Fruit fly (Drosophila melanogaster) whole organism, adult: Measurements from ENCODE around the gene Msp300.
A peak's percentile ranks its signal among the peaks of the same experiment; 100 is the strongest.

ENCODE experiments used
- CG11617 ChIP-seq: fragments of 200-800 bp; sonication (Bioruptor generic); optimal IDR thresholded peaks from 2 replicates; lab custom pipeline; 2017; ENCODE audit warnings: mild to moderate bottlenecking, missing biosample characterization, missing genetic modification reagents, missing genetic modification characterization
- CG14711 ChIP-seq: fragments of 200-800 bp; sonication (Bioruptor generic); optimal IDR thresholded peaks from 2 replicates; lab custom pipeline; 2018; ENCODE audit warnings: missing biosample characterization, mild to moderate bottlenecking, missing genetic modification characterization, moderate library complexity
- CG5204 ChIP-seq: fragments of 200-800 bp; sonication (Bioruptor generic); optimal IDR thresholded peaks from 2 replicates; lab custom pipeline; 2016; ENCODE audit warnings: missing biosample characterization, missing genetic modification characterization
- CG7045 ChIP-seq: fragments of 200-800 bp; sonication (Bioruptor generic); optimal IDR thresholded peaks from 2 replicates; lab custom pipeline; 2017; ENCODE audit warnings: missing biosample characterization, mild to moderate bottlenecking, missing genetic modification characterization
- Mnt ChIP-seq: fragments of 200-800 bp; sonication (Bioruptor generic); optimal IDR thresholded peaks from 2 replicates; lab custom pipeline; 2016; ENCODE audit warnings: missing biosample characterization, mild to moderate bottlenecking, missing genetic modification characterization
- bab1 ChIP-seq: fragments of 200-800 bp; sonication (Bioruptor generic); optimal IDR thresholded peaks from 3 replicates; lab custom pipeline; 2019; ENCODE audit warnings: missing biosample characterization, mild to moderate bottlenecking, missing genetic modification characterization, moderate library complexity
- cic ChIP-seq: fragments of 200-800 bp; sonication (Bioruptor generic); optimal IDR thresholded peaks from 2 replicates; lab custom pipeline; 2017; ENCODE audit warnings: missing biosample characterization, mild to moderate bottlenecking, missing genetic modification characterization, moderate library complexity
- cnc ChIP-seq, 2 experiments: fragments of >200 bp; optimal IDR thresholded peaks; 2 replicates each; lab custom pipeline; 2017
- kay ChIP-seq: fragments of 200-800 bp; sonication (Bioruptor generic); peaks from one replicate; lab custom pipeline; 2016; ENCODE audit warnings: missing biosample characterization, missing genetic modification characterization, borderline replicate concordance
- ovo ChIP-seq: fragments of 200-800 bp; sonication (Bioruptor generic); optimal IDR thresholded peaks from 2 replicates; lab custom pipeline; 2016; ENCODE audit warnings: missing biosample characterization, missing genetic modification characterization
- tj ChIP-seq: fragments of 200-800 bp; sonication (Bioruptor generic); optimal IDR thresholded peaks from 3 replicates; lab custom pipeline; 2017; ENCODE audit warnings: missing biosample characterization, mild to moderate bottlenecking, missing genetic modification characterization, moderate library complexity
- toe ChIP-seq: fragments of 200-800 bp; sonication (Bioruptor generic); optimal IDR thresholded peaks from 2 replicates; lab custom pipeline; 2016; ENCODE audit warnings: missing biosample characterization, missing genetic modification characterization

DNA sequence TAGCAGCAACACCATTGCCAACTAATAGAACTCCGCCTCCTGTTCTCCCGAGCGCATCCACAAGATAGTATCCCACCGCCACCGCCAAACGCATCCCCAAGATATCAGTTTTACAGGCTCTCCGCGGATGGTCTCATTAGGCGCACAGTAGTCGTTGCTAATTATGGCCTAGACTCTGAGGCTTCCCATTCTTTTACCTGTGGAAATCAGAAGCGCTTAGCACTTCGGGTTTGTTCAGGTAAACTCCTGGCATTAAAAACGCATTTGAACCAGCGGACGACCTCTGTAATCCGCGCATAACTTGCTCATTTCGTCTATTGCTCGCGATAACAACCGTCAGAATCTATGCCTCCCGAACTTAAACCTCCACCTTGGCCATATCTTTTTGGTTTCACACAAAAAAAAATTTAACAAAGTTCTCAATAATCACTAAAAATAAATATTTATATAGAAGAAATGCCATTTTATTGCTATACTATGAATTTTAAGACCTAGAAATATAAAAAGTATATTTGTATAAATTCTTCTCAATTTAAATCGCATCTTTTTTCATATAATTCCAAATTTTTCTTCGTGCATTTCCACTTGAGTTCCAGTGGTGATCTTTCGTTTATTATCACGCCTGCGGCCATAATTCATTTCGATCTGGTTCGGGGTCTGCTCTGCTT is 137.4 kb downstream of the Msp300 start:
- TF ChIP-seq kay (GFP tag; lab: Kevin White, UChicago) (peak; percentile 51), CG7045 (GFP tag; lab: Kevin White, UChicago) (no peak), Mnt (GFP tag; lab: Kevin White, UChicago) (no peak), tj (GFP tag; lab: Kevin White, UChicago) (no peak), cnc (optimal IDR thresholded peaks at IDR 0.05; lab: Kevin White, UChicago) (no peak), CG11617 (GFP tag; lab: Kevin White, UChicago) (no peak), CG14711 (tag; lab: Kevin White, UChicago) (no peak), bab1 (GFP tag; lab: Kevin White, UChicago) (no peak), ovo (no peak), cic (no peak), toe (GFP tag; lab: Kevin White, UChicago) (no peak), CG5204 (GFP tag; lab: Kevin White, UChicago) (no peak)
